Fruit fly (Drosophila melanogaster): Measurements from ENCODE around the gene CG43322.

dm6 chr2L:6998736-6999135 lies 14.5 kb upstream of the CG43322 start:
- no peak for TF ChIP-seq psq (optimal IDR thresholded peaks at IDR 0.05)
- TF ChIP-seq h (optimal IDR thresholded peaks at IDR 0.05): no peak
- TF ChIP-seq Sin3A (optimal IDR thresholded peaks at IDR 0.05): no peak
